Worm (Caenorhabditis elegans) whole organism, L2 larva: ENCODE measurements around the gene C08F11.17.

Experiments
- C34F6.9 ChIP-seq: fragments of 150-350 bp; optimal IDR thresholded peaks from 2 replicates; lab custom pipeline; 2014; ENCODE audit warnings: missing biosample characterization, missing genetic modification characterization
- F13H6.1 ChIP-seq: sonication (generic microtip); optimal IDR thresholded peaks from 2 replicates; lab custom pipeline; 2016; ENCODE audit warnings: missing genetic modification characterization, missing compliant biosample characterization
- R02D3.7 ChIP-seq: fragments of 150-350 bp; optimal IDR thresholded peaks from 2 replicates; lab custom pipeline; 2014; ENCODE audit warnings: missing biosample characterization, missing genetic modification characterization
- Y55F3AM.14 ChIP-seq: fragments of 200-800 bp; sonication (Bioruptor generic); optimal IDR thresholded peaks from 2 replicates; lab custom pipeline; 2018; ENCODE audit warnings: mild to moderate bottlenecking, missing genetic modification characterization, missing compliant biosample characterization
- alr-1 ChIP-seq: fragments of 150-350 bp; optimal IDR thresholded peaks from 2 replicates; lab custom pipeline; 2014; ENCODE audit warnings: missing biosample characterization, missing genetic modification characterization
- ama-1 ChIP-seq: fragments of 150-350 bp; optimal IDR thresholded peaks from 2 replicates; lab custom pipeline; 2018; ENCODE audit warnings: inconsistent platforms
- blmp-1 ChIP-seq: sonication (generic microtip); optimal IDR thresholded peaks from 2 replicates; lab custom pipeline; 2017; ENCODE audit warnings: missing genetic modification characterization, mild to moderate bottlenecking, missing compliant biosample characterization, antibody characterized with exemption, moderate library complexity; ENCODE audit not compliant: insufficient read depth
- ceh-16 ChIP-seq: fragments of 150-350 bp; optimal IDR thresholded peaks from 2 replicates; lab custom pipeline; 2014; ENCODE audit warnings: missing biosample characterization, missing genetic modification characterization
- dmd-4 ChIP-seq: sonication (generic microtip); optimal IDR thresholded peaks from 2 replicates; lab custom pipeline; 2017; ENCODE audit warnings: missing biosample characterization, missing genetic modification characterization
- egl-27 ChIP-seq: sonication (generic microtip); optimal IDR thresholded peaks from 3 replicates; lab custom pipeline; 2017; ENCODE audit warnings: missing biosample characterization, missing genetic modification reagents, missing genetic modification characterization
- elt-3 ChIP-seq: sonication (generic microtip); optimal IDR thresholded peaks from 2 replicates; lab custom pipeline; 2017; ENCODE audit warnings: missing biosample characterization, missing genetic modification characterization
- fos-1 ChIP-seq: fragments of 150-350 bp; optimal IDR thresholded peaks from 2 replicates; lab custom pipeline; 2014; ENCODE audit warnings: missing biosample characterization, missing genetic modification characterization
- gmeb-1 ChIP-seq: fragments of 150-350 bp; optimal IDR thresholded peaks from 2 replicates; lab custom pipeline; 2014; ENCODE audit warnings: missing biosample characterization, missing genetic modification characterization
- lin-11 ChIP-seq: fragments of 150-350 bp; sonication (generic microtip); optimal IDR thresholded peaks from 2 replicates; lab custom pipeline; 2014; ENCODE audit warnings: missing biosample characterization, missing genetic modification characterization, inconsistent platforms, mixed read lengths
- lin-13 ChIP-seq: fragments of 150-350 bp; optimal IDR thresholded peaks from 2 replicates; lab custom pipeline; 2014; ENCODE audit warnings: missing biosample characterization, missing genetic modification reagents, missing genetic modification characterization
- lsy-2 ChIP-seq, 2 experiments: fragments of 150-350 bp in 1 of 2; sonication (generic microtip) in 1 of 2; optimal IDR thresholded peaks; 2 replicates each; lab custom pipeline; 2014 to 2017; ENCODE audit warnings: missing biosample characterization in 2 of 2, missing genetic modification characterization in 2 of 2
- mab-5 ChIP-seq: fragments of 150-350 bp; optimal IDR thresholded peaks from 2 replicates; lab custom pipeline; 2014; ENCODE audit warnings: missing biosample characterization, missing genetic modification characterization
- mbf-1 ChIP-seq: sonication (generic microtip); optimal IDR thresholded peaks from 2 replicates; lab custom pipeline; 2017; ENCODE audit warnings: missing biosample characterization, missing genetic modification characterization
- mdl-1 ChIP-seq, 2 experiments: fragments of 150-350 bp in 1 of 2; sonication (generic microtip) in 1 of 2; optimal IDR thresholded peaks; 2 replicates each; lab custom pipeline; 2017; ENCODE audit warnings: missing biosample characterization in 2 of 2, missing genetic modification characterization in 2 of 2
- nhr-10 ChIP-seq: sonication (generic microtip); optimal IDR thresholded peaks from 2 replicates; lab custom pipeline; 2017; ENCODE audit warnings: missing biosample characterization, missing genetic modification characterization
- nhr-12 ChIP-seq: fragments of 150-350 bp; optimal IDR thresholded peaks from 2 replicates; lab custom pipeline; 2014; ENCODE audit warnings: missing biosample characterization, missing genetic modification characterization
- nhr-129 ChIP-seq: fragments of 150-350 bp; optimal IDR thresholded peaks from 2 replicates; lab custom pipeline; 2014; ENCODE audit warnings: missing biosample characterization, missing genetic modification characterization
- nhr-21 ChIP-seq: fragments of 150-350 bp; optimal IDR thresholded peaks from 2 replicates; lab custom pipeline; 2014; ENCODE audit warnings: missing biosample characterization, missing genetic modification characterization
- nhr-23 ChIP-seq: fragments of 150-350 bp; optimal IDR thresholded peaks from 2 replicates; lab custom pipeline; 2014; ENCODE audit warnings: missing biosample characterization, missing genetic modification reagents, missing genetic modification characterization
- nhr-25 ChIP-seq: fragments of 150-350 bp; sonication (generic microtip); optimal IDR thresholded peaks from 3 replicates; lab custom pipeline; 2014; ENCODE audit warnings: missing biosample characterization, missing genetic modification characterization
- nhr-6 ChIP-seq: fragments of 150-350 bp; optimal IDR thresholded peaks from 2 replicates; lab custom pipeline; 2014; ENCODE audit warnings: missing biosample characterization, missing genetic modification characterization
- nhr-77 ChIP-seq: fragments of 150-350 bp; optimal IDR thresholded peaks from 2 replicates; lab custom pipeline; 2014; ENCODE audit warnings: missing biosample characterization, missing genetic modification characterization
- peb-1 ChIP-seq: fragments of 150-350 bp; optimal IDR thresholded peaks from 2 replicates; lab custom pipeline; 2014; ENCODE audit warnings: missing biosample characterization, missing genetic modification characterization
- sem-4 ChIP-seq: fragments of 150-350 bp; optimal IDR thresholded peaks from 2 replicates; lab custom pipeline; 2014; ENCODE audit warnings: missing biosample characterization, missing genetic modification reagents, missing genetic modification characterization
- skn-1 ChIP-seq: sonication (generic microtip); optimal IDR thresholded peaks from 2 replicates; lab custom pipeline; 2017; ENCODE audit warnings: missing biosample characterization, missing genetic modification characterization
- sma-3 ChIP-seq: sonication (generic microtip); optimal IDR thresholded peaks from 2 replicates; lab custom pipeline; 2016; ENCODE audit warnings: missing genetic modification reagents, missing genetic modification characterization, missing compliant biosample characterization
- sma-9 ChIP-seq, 2 experiments: fragments of 150-350 bp in 1 of 2; sonication (generic microtip) in 1 of 2; optimal IDR thresholded peaks; 2 replicates each; lab custom pipeline; 2014 to 2016; ENCODE audit warnings: missing genetic modification characterization in 2 of 2, mild to moderate bottlenecking in 1 of 2, missing biosample characterization in 1 of 2, missing compliant biosample characterization in 1 of 2, missing genetic modification reagents in 1 of 2, moderate library complexity in 1 of 2
- snpc-4 ChIP-seq: fragments of 150-350 bp; optimal IDR thresholded peaks from 2 replicates; lab custom pipeline; 2014; ENCODE audit warnings: missing biosample characterization, missing genetic modification characterization
- unc-39 ChIP-seq: fragments of 150-350 bp; optimal IDR thresholded peaks from 2 replicates; lab custom pipeline; 2014; ENCODE audit warnings: missing biosample characterization, missing genetic modification characterization
- unc-55 ChIP-seq: fragments of 150-350 bp; sonication (generic microtip); optimal IDR thresholded peaks from 3 replicates; lab custom pipeline; 2014; ENCODE audit warnings: missing biosample characterization, missing genetic modification reagents, missing genetic modification characterization
- ztf-1 ChIP-seq: fragments of 200-800 bp; sonication (Bioruptor generic); conservative IDR thresholded peaks from 2 replicates; pipeline ENCODE4 v1.3.6; 2022; ENCODE audit warnings: missing genetic modification characterization, missing compliant biosample characterization

C08F11.17 gene

ce11 chrIV:13619203-13619602, 30.9 kb downstream of the C08F11.17 start, which contains the start of gene C08F11.3:
C08F11.3 (plus strand) TSS chrIV:13619503.
- no peak for TF ChIP-seq nhr-6 (tag; lab: Kevin White, UChicago)
- no peak for TF ChIP-seq alr-1
- TF ChIP-seq R02D3.7 (tag; lab: Kevin White, UChicago), result no peak
- no peak for TF ChIP-seq nhr-10 (tag; lab: Kevin White, UChicago)
- no peak for TF ChIP-seq snpc-4 (tag; lab: Kevin White, UChicago)
- no peak for TF ChIP-seq lsy-2 (tag; optimal IDR thresholded peaks at IDR 0.05; lab: Kevin White, UChicago)
- TF ChIP-seq nhr-21, result no peak
- no peak for TF ChIP-seq C34F6.9
- no peak for TF ChIP-seq sma-9 (GFP tag; optimal IDR thresholded peaks at IDR 0.05; lab: Kevin White, UChicago)
- no peak for TF ChIP-seq sma-9 (tag; optimal IDR thresholded peaks at IDR 0.05; lab: Kevin White, UChicago)
- TF ChIP-seq mdl-1 (tag; optimal IDR thresholded peaks at IDR 0.05; lab: Kevin White, UChicago), result no peak
- TF ChIP-seq mbf-1 (tag; lab: Kevin White, UChicago), result no peak
- no peak for TF ChIP-seq lin-13
- TF ChIP-seq elt-3 (tag; lab: Kevin White, UChicago), result no peak
- TF ChIP-seq, all 48 proteins: peak for 0

ce11 chrIV:13609755-13610154, 40.4 kb downstream of the C08F11.17 start, which contains the start of gene C08F11.13:
C08F11.13 (minus strand) TSS chrIV:13609892.
- TF ChIP-seq sem-4 (tag; lab: Kevin White, UChicago) (no peak), nhr-6 (tag; lab: Kevin White, UChicago) (no peak), mab-5 (tag; lab: Kevin White, UChicago) (no peak), ceh-16 (tag; lab: Kevin White, UChicago) (no peak), sma-9 (GFP tag; optimal IDR thresholded peaks at IDR 0.05; lab: Kevin White, UChicago) (peak; percentile 60), sma-9 (tag; optimal IDR thresholded peaks at IDR 0.05; lab: Kevin White, UChicago) (no peak), unc-55 (GFP tag; lab: Kevin White, UChicago) (no peak), C34F6.9 (no peak), unc-39 (tag; lab: Kevin White, UChicago) (no peak), sma-3 (GFP tag; lab: Kevin White, UChicago) (no peak), gmeb-1 (tag; lab: Kevin White, UChicago) (peak; percentile 18), nhr-10 (tag; lab: Kevin White, UChicago) (no peak), snpc-4 (tag; lab: Kevin White, UChicago) (no peak), nhr-77 (tag; lab: Kevin White, UChicago) (no peak), ztf-1 (no peak), nhr-23 (tag; lab: Kevin White, UChicago) (no peak), nhr-129 (tag; lab: Kevin White, UChicago) (peak; percentile 12), fos-1 (tag; lab: Kevin White, UChicago) (peak; percentile 43), blmp-1 (tag; lab: Kevin White, UChicago) (no peak), dmd-4 (no peak), Y55F3AM.14 (GFP tag; lab: Kevin White, UChicago) (no peak), ama-1 (lab: Kevin White, UChicago) (no peak), skn-1 (no peak), mbf-1 (tag; lab: Kevin White, UChicago) (no peak), egl-27 (tag; lab: Kevin White, UChicago) (no peak)

- TF ChIP-seq snpc-4 (tag; lab: Kevin White, UChicago), result peak; percentile 60
- TF ChIP-seq mdl-1 (tag; optimal IDR thresholded peaks at IDR 0.05; lab: Kevin White, UChicago), result no peak
Observed at ce11 chrIV:13601973-13602669, 48.0 kb downstream of the C08F11.17 start, which contains the start of gene Y45F10B.59. Y45F10B.59 (plus strand) TSS chrIV:13602619.

- TF ChIP-seq unc-39 (tag; lab: Kevin White, UChicago) (no peak), ztf-1 (no peak), elt-3 (tag; lab: Kevin White, UChicago) (no peak), C34F6.9 (no peak), peb-1 (tag; lab: Kevin White, UChicago) (no peak), dmd-4 (no peak), nhr-6 (tag; lab: Kevin White, UChicago) (no peak), nhr-23 (tag; lab: Kevin White, UChicago) (no peak), snpc-4 (tag; lab: Kevin White, UChicago) (no peak), F13H6.1 (tag; lab: Kevin White, UChicago) (no peak), nhr-77 (tag; lab: Kevin White, UChicago) (no peak), nhr-12 (tag; lab: Kevin White, UChicago) (no peak), lin-11 (tag; lab: Kevin White, UChicago) (no peak), nhr-25 (tag; lab: Kevin White, UChicago) (no peak)
Observed at ce11 chrIV:13601428-13601827, 48.7 kb downstream of the C08F11.17 start.
